Worm (Caenorhabditis elegans) whole organism, late embryonic: ENCODE measurements around the gene mtpn-1.
A peak's percentile ranks its signal among the peaks of the same experiment; 100 is the strongest.

Source experiments
- C38D4.7 ChIP-seq: fragments of 200-800 bp; sonication (Bioruptor generic); optimal IDR thresholded peaks from 2 replicates; lab custom pipeline; 2018; ENCODE audit warnings: mild to moderate bottlenecking, missing genetic modification characterization, moderate library complexity, missing compliant biosample characterization
- F13H6.1 ChIP-seq: sonication (generic microtip); optimal IDR thresholded peaks from 2 replicates; lab custom pipeline; 2016; ENCODE audit warnings: missing genetic modification characterization, missing compliant biosample characterization
- K09A11.1 ChIP-seq: sonication (generic microtip); optimal IDR thresholded peaks from 2 replicates; lab custom pipeline; 2017; ENCODE audit warnings: antibody characterized with exemption, mild to moderate bottlenecking, missing genetic modification characterization, missing compliant biosample characterization; ENCODE audit not compliant: insufficient read depth
- T23F11.4 ChIP-seq: fragments of 200-800 bp; sonication (Bioruptor generic); optimal IDR thresholded peaks from 2 replicates; lab custom pipeline; 2018; ENCODE audit warnings: mild to moderate bottlenecking, missing genetic modification characterization, missing compliant biosample characterization
- Y22D7AL.16 ChIP-seq: sonication (generic microtip); optimal IDR thresholded peaks from 2 replicates; lab custom pipeline; 2016; ENCODE audit warnings: missing genetic modification characterization, missing compliant biosample characterization
- ama-1 ChIP-seq: fragments of 150-350 bp; optimal IDR thresholded peaks from 2 replicates; lab custom pipeline; 2014
- ceh-14 ChIP-seq: sonication (generic microtip); optimal IDR thresholded peaks from 2 replicates; lab custom pipeline; 2016; ENCODE audit warnings: missing genotype, missing genetic modification characterization, missing compliant biosample characterization
- ceh-18 ChIP-seq: sonication (generic microtip); optimal IDR thresholded peaks from 2 replicates; lab custom pipeline; 2016; ENCODE audit warnings: missing genetic modification characterization, missing compliant biosample characterization
- ceh-19 ChIP-seq: fragments of 200-800 bp; sonication (Bioruptor generic); optimal IDR thresholded peaks from 2 replicates; lab custom pipeline; 2018; ENCODE audit warnings: mild to moderate bottlenecking, missing genetic modification characterization, missing compliant biosample characterization
- ceh-2 ChIP-seq: sonication (generic microtip); optimal IDR thresholded peaks from 2 replicates; lab custom pipeline; 2016; ENCODE audit warnings: missing genotype, missing genetic modification characterization, missing compliant biosample characterization
- ceh-22 ChIP-seq: sonication (generic microtip); optimal IDR thresholded peaks from 2 replicates; lab custom pipeline; 2017; ENCODE audit warnings: missing biosample characterization, missing genetic modification characterization
- ceh-24 ChIP-seq: sonication (generic microtip); optimal IDR thresholded peaks from 2 replicates; lab custom pipeline; 2016; ENCODE audit warnings: mild to moderate bottlenecking, missing genetic modification characterization, missing compliant biosample characterization
- ceh-30 ChIP-seq: fragments of 150-350 bp; optimal IDR thresholded peaks from 2 replicates; lab custom pipeline; 2014; ENCODE audit warnings: missing biosample characterization, missing genetic modification characterization
- ceh-31 ChIP-seq: sonication (generic microtip); optimal IDR thresholded peaks from 2 replicates; lab custom pipeline; 2016; ENCODE audit warnings: missing genetic modification characterization, missing compliant biosample characterization
- ceh-45 ChIP-seq: fragments of 200-800 bp; sonication (Bioruptor generic); IDR thresholded peaks from 2 replicates; pipeline ENCODE4 v1.3.6; 2022; ENCODE audit warnings: missing genetic modification reagents, missing genetic modification characterization, missing compliant biosample characterization
- ceh-9 ChIP-seq: sonication (generic microtip); optimal IDR thresholded peaks from 2 replicates; lab custom pipeline; 2016; ENCODE audit warnings: mild to moderate bottlenecking, missing genetic modification characterization, inconsistent platforms, missing compliant biosample characterization
- che-1 ChIP-seq: sonication (generic microtip); optimal IDR thresholded peaks from 2 replicates; lab custom pipeline; 2016; ENCODE audit warnings: mild to moderate bottlenecking, missing genetic modification characterization, missing compliant biosample characterization
- ets-4 ChIP-seq: sonication (generic microtip); optimal IDR thresholded peaks from 2 replicates; lab custom pipeline; 2016; ENCODE audit warnings: missing genetic modification characterization, missing compliant biosample characterization
- fax-1 ChIP-seq: sonication (generic microtip); optimal IDR thresholded peaks from 2 replicates; lab custom pipeline; 2016; ENCODE audit warnings: missing genotype, missing genetic modification characterization, missing compliant biosample characterization
- hlh-13 ChIP-seq: fragments of 200-800 bp; sonication (Bioruptor generic); optimal IDR thresholded peaks from 2 replicates; lab custom pipeline; 2018; ENCODE audit warnings: mild to moderate bottlenecking, missing genetic modification characterization, missing compliant biosample characterization
- hlh-30 ChIP-seq: sonication (generic microtip); optimal IDR thresholded peaks from 2 replicates; lab custom pipeline; 2017; ENCODE audit warnings: antibody characterized with exemption, missing genetic modification characterization, missing compliant biosample characterization; ENCODE audit not compliant: insufficient read depth
- hlh-8 ChIP-seq: sonication (generic microtip); optimal IDR thresholded peaks from 2 replicates; lab custom pipeline; 2016; ENCODE audit warnings: missing genotype, missing genetic modification characterization, missing compliant biosample characterization
- mec-3 ChIP-seq: sonication (generic microtip); optimal IDR thresholded peaks from 2 replicates; lab custom pipeline; 2016; ENCODE audit warnings: borderline replicate concordance, missing genetic modification characterization, missing compliant biosample characterization
- nfya-1 ChIP-seq: sonication (generic microtip); optimal IDR thresholded peaks from 2 replicates; lab custom pipeline; 2017; ENCODE audit warnings: missing genetic modification characterization, mild to moderate bottlenecking, missing compliant biosample characterization, antibody characterized with exemption, moderate library complexity
- odd-2 ChIP-seq: sonication (generic microtip); optimal IDR thresholded peaks from 2 replicates; lab custom pipeline; 2017; ENCODE audit warnings: antibody characterized with exemption, mild to moderate bottlenecking, missing genetic modification characterization, missing compliant biosample characterization
- pag-3 ChIP-seq: sonication (generic microtip); optimal IDR thresholded peaks from 2 replicates; lab custom pipeline; 2016; ENCODE audit warnings: missing compliant biosample characterization, missing genetic modification characterization, borderline replicate concordance
- pat-9 ChIP-seq: fragments of 200-800 bp; sonication (Bioruptor generic); optimal IDR thresholded peaks from 2 replicates; lab custom pipeline; 2018; ENCODE audit warnings: mild to moderate bottlenecking, missing genetic modification characterization, moderate library complexity, missing compliant biosample characterization
- pax-1 ChIP-seq: fragments of 150-350 bp; optimal IDR thresholded peaks from 2 replicates; lab custom pipeline; 2014; ENCODE audit warnings: missing biosample characterization, missing genetic modification characterization
- pha-2 ChIP-seq: sonication (generic microtip); optimal IDR thresholded peaks from 2 replicates; lab custom pipeline; 2017; ENCODE audit warnings: mild to moderate bottlenecking, missing genetic modification characterization, missing compliant biosample characterization
- pqm-1 ChIP-seq: sonication (generic microtip); optimal IDR thresholded peaks from 2 replicates; lab custom pipeline; 2016; ENCODE audit warnings: missing genetic modification characterization, missing compliant biosample characterization
- pros-1 ChIP-seq: fragments of 150-350 bp; optimal IDR thresholded peaks from 2 replicates; lab custom pipeline; 2014; ENCODE audit warnings: missing biosample characterization, missing genetic modification reagents, missing genetic modification characterization
- sdc-2 ChIP-seq: sonication (generic microtip); optimal IDR thresholded peaks from 2 replicates; lab custom pipeline; 2016; ENCODE audit warnings: missing genotype, missing genetic modification characterization, missing compliant biosample characterization
- sox-2 ChIP-seq: fragments of 200-800 bp; sonication (Bioruptor generic); IDR thresholded peaks from 2 replicates; pipeline ENCODE4 v1.3.6; 2022; ENCODE audit warnings: missing genetic modification reagents, missing genetic modification characterization, missing compliant biosample characterization
- syd-9 ChIP-seq: sonication (generic microtip); optimal IDR thresholded peaks from 2 replicates; lab custom pipeline; 2016; ENCODE audit warnings: mild to moderate bottlenecking, missing genetic modification characterization, moderate library complexity, missing compliant biosample characterization
- tbx-2 ChIP-seq: sonication (generic microtip); optimal IDR thresholded peaks from 2 replicates; lab custom pipeline; 2016; ENCODE audit warnings: missing genetic modification characterization, missing compliant biosample characterization
- tbx-7 ChIP-seq: sonication (generic microtip); optimal IDR thresholded peaks from 2 replicates; lab custom pipeline; 2016; ENCODE audit warnings: missing genotype, missing genetic modification characterization, missing compliant biosample characterization
- unc-3 ChIP-seq, 2 experiments: fragments of 200-800 bp in 1 of 2; sonication (Bioruptor generic) in 1 of 2; sonication (generic microtip) in 1 of 2; conservative IDR thresholded peaks in 1 of 2; optimal IDR thresholded peaks in 1 of 2; 2 replicates each; pipeline versions ENCODE4 v1.3.6 to Lab custom; 2016 to 2022; ENCODE audit warnings: missing compliant biosample characterization in 2 of 2, missing genetic modification characterization in 2 of 2, missing genetic modification reagents in 1 of 2
- unc-42 ChIP-seq: sonication (generic microtip); optimal IDR thresholded peaks from 2 replicates; lab custom pipeline; 2016; ENCODE audit warnings: missing genotype, missing genetic modification characterization, missing compliant biosample characterization
- ztf-16 ChIP-seq: sonication (generic microtip); optimal IDR thresholded peaks from 2 replicates; lab custom pipeline; 2017; ENCODE audit warnings: missing genetic modification characterization, missing compliant biosample characterization

The mtpn-1 gene

DNA sequence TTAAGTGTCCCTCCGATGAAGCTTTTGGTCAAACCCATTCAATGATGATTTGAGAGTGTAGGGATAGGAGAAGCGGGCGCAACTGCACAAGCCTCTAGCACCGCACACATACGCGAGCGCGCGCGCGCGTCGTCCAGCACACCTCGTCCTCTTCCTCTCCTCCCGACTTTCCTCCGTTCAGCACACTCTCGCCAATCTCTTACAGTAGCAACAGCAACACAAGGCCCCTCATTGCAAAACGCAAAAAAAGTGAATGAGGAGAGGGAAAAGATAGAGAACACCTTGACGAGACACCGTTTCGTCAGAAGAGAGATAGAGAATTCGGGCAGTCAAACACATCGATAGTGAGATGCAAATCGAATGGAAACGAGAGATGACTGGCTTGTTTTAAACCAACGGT lies 25.2 kb downstream of the mtpn-1 start (continued):
- TF ChIP-seq pax-1 (tag; lab: Kevin White, UChicago) (no peak), unc-3 (GFP tag; conservative IDR thresholded peaks at IDR 0.05; lab: Robert Waterston, UW) (no peak), unc-3 (tag; optimal IDR thresholded peaks at IDR 0.05; lab: Kevin White, UChicago) (no peak), ceh-2 (tag; lab: Kevin White, UChicago) (peak; percentile 64), hlh-8 (tag; lab: Kevin White, UChicago) (peak; percentile 51), ceh-22 (tag; lab: Kevin White, UChicago) (no peak), che-1 (tag; lab: Kevin White, UChicago) (no peak), sdc-2 (tag; lab: Kevin White, UChicago) (peak; percentile 63), hlh-30 (tag; lab: Kevin White, UChicago) (peak; percentile 53), pros-1 (tag; lab: Kevin White, UChicago) (peak; percentile 43), ceh-18 (tag; lab: Kevin White, UChicago) (peak; percentile 44), ceh-19 (GFP tag; lab: Kevin White, UChicago) (no peak), T23F11.4 (GFP tag; lab: Kevin White, UChicago) (no peak)

DNA sequence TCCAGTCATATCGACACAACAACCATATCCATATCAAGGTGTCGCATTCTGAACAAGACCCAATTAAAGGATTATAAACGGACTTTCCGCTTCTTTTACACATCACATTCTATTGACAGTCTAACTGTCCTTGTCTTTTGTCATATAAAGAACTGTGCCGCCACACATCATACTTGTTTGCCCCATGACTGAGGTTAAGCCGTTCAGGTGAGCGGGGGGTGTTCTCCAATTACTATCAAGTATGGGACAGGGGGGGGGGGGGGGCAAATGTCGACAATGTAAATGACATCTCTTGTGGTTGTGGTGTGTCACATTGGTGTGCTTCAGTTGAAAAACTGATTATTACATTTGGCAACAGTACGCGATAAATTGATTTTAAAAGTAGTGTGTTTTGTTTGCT lies 26.5 kb downstream of the mtpn-1 start:
- TF ChIP-seq F13H6.1 (tag; lab: Kevin White, UChicago) (no peak), che-1 (tag; lab: Kevin White, UChicago) (no peak), pqm-1 (tag; lab: Kevin White, UChicago) (no peak), mec-3 (tag; lab: Kevin White, UChicago) (no peak), ceh-31 (tag; lab: Kevin White, UChicago) (no peak), odd-2 (no peak), ceh-30 (tag; lab: Kevin White, UChicago) (no peak)
- TF ChIP-seq, all 69 proteins: peak for 0

DNA sequence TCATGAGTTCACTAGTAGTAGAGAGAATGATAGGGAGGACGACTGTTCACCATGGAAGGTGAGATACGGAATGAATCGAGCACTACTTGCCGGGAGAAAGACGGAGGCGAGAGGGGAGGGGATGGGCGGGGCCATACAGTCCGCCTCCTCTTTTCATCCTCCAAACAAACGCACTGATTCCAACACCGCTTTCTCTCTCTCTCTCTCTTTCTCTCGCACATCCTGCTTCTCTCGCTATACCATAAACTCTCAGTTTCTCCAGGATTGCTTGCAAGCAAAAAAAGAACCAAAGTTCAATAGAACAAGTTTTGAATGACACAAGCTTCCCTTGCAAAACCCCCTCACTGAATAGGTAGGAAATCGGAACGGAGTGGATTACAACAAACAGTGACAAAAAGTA lies 28.1 kb downstream of the mtpn-1 start:
- TF ChIP-seq K09A11.1 (no peak), ceh-9 (tag; lab: Kevin White, UChicago) (no peak), hlh-13 (no peak), sox-2 (GFP tag; lab: Robert Waterston, UW) (no peak), ceh-18 (tag; lab: Kevin White, UChicago) (no peak), mec-3 (tag; lab: Kevin White, UChicago) (no peak), ceh-24 (tag; lab: Kevin White, UChicago) (no peak), ztf-16 (tag; lab: Kevin White, UChicago) (no peak), ets-4 (tag; lab: Kevin White, UChicago) (no peak), ceh-14 (no peak), syd-9 (tag; lab: Kevin White, UChicago) (no peak), ceh-45 (GFP tag; lab: Robert Waterston, UW) (no peak), pag-3 (tag; lab: Kevin White, UChicago) (no peak), pha-2 (tag; lab: Kevin White, UChicago) (no peak), tbx-2 (tag; lab: Kevin White, UChicago) (no peak), unc-3 (GFP tag; conservative IDR thresholded peaks at IDR 0.05; lab: Robert Waterston, UW) (no peak), unc-3 (tag; optimal IDR thresholded peaks at IDR 0.05; lab: Kevin White, UChicago) (no peak), hlh-30 (tag; lab: Kevin White, UChicago) (no peak), hlh-8 (tag; lab: Kevin White, UChicago) (no peak), ama-1 (no peak), C38D4.7 (GFP tag; lab: Kevin White, UChicago) (no peak)
- TF ChIP-seq, all 69 proteins: peak for 0

DNA sequence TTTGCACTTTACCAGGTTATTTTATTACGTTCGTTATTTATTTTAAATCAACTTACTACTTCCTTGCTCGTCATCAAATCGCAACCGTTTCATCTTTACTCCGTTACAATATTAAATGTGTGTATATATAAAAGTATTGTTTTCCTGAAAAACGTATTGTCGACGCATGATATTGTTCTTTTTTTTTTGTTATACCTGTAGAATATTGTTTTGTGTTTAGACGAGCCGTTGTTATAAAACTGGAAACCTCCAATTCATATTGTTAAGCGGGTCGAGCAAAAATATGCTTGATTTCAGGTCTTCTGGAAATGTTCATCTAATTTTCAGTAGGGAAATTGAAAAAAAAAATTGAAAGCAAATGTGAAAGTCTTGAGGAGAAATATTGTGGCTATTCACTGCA lies 31.6 kb downstream of the mtpn-1 start, which contains the start of gene gid-2:
gid-2 (minus strand) TSS at position 101 of the 400 bp plus-strand sequence.
- TF ChIP-seq ceh-18 (tag; lab: Kevin White, UChicago) (no peak), ets-4 (tag; lab: Kevin White, UChicago) (no peak), fax-1 (tag; lab: Kevin White, UChicago) (no peak), ceh-19 (GFP tag; lab: Kevin White, UChicago) (no peak), unc-3 (GFP tag; conservative IDR thresholded peaks at IDR 0.05; lab: Robert Waterston, UW) (no peak), unc-3 (tag; optimal IDR thresholded peaks at IDR 0.05; lab: Kevin White, UChicago) (no peak), unc-42 (tag; lab: Kevin White, UChicago) (no peak), ceh-14 (no peak), hlh-13 (no peak), che-1 (tag; lab: Kevin White, UChicago) (no peak), Y22D7AL.16 (tag; lab: Kevin White, UChicago) (no peak), pat-9 (tag; lab: Kevin White, UChicago) (no peak), ama-1 (no peak), pha-2 (tag; lab: Kevin White, UChicago) (no peak), tbx-7 (tag; lab: Kevin White, UChicago) (no peak), T23F11.4 (GFP tag; lab: Kevin White, UChicago) (no peak), nfya-1 (tag; lab: Kevin White, UChicago) (no peak), K09A11.1 (no peak), pqm-1 (tag; lab: Kevin White, UChicago) (no peak)
